Fruit fly (Drosophila melanogaster) Kc167 (cell line): ENCODE measurements around the gene Hsp60B.

Experiments
- Myc ChIP-seq: fragments of >200 bp; optimal IDR thresholded peaks from 2 replicates; lab custom pipeline; 2017; ENCODE audit warnings: missing external identifiers
- Sin3A ChIP-seq: fragments of >200 bp; optimal IDR thresholded peaks from 2 replicates; lab custom pipeline; 2018; ENCODE audit warnings: missing external identifiers
- h ChIP-seq: fragments of >200 bp; optimal IDR thresholded peaks from 3 replicates; lab custom pipeline; 2018; ENCODE audit warnings: missing external identifiers
- insv ChIP-seq: fragments of >200 bp; optimal IDR thresholded peaks from 3 replicates; lab custom pipeline; 2018; ENCODE audit warnings: missing external identifiers
- psq ChIP-seq: fragments of >200 bp; optimal IDR thresholded peaks from 2 replicates; lab custom pipeline; 2017; ENCODE audit warnings: missing external identifiers
- ttk ChIP-seq: sonication (Bioruptor generic); optimal IDR thresholded peaks from 2 replicates; lab custom pipeline; 2017; ENCODE audit warnings: missing external identifiers

Hsp60B gene

DNA sequence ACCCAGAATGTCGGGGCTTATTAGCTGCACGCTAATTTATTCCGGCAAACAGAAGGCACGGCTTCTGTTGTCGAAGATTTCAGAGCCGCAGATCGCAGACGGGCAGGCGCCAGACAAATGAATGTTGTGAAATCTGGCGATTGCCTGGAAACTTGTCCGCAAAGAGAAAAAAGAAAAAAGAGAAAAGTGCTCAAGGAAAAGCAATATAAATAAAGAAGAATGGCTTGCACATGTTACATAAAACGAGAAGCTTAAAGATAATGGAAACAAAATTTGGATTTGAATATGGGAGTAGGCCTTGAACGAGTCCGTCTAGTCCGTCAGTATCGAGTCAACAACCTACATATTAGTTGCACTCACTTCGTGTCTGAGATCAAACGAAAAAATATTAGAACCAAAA is at the start of gene Hsp60B:
Hsp60B (plus strand) TSS at position 301 of the 400 bp plus-strand sequence.
- TF ChIP-seq Sin3A, result no peak
- no peak for TF ChIP-seq h

DNA sequence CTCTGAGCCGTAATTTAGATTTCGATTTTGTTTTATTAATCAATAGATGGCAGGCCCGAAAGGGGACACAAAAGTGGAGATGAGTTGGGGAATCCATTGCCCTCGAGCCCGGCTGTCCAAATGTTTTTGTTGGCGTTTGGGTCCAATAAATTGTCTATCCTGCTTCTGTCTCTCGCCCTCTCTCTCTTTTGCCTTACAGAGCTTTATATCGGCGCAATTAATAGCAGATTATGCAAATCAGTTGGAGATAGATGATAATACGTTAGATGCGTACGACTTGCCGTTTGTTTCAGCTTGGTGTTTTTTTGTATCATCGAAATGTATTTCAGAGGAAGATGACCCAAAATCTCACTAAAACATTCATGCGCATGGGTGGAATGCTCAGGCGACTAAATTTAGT is 48.3 kb upstream of the Hsp60B start:
- no peak for TF ChIP-seq Sin3A
- TF ChIP-seq psq, result no peak
- no peak for TF ChIP-seq h
- no peak for TF ChIP-seq ttk
- TF ChIP-seq Myc (lab: Kevin White, UChicago), result no peak
- no peak for TF ChIP-seq insv (lab: Kevin White, UChicago)

DNA sequence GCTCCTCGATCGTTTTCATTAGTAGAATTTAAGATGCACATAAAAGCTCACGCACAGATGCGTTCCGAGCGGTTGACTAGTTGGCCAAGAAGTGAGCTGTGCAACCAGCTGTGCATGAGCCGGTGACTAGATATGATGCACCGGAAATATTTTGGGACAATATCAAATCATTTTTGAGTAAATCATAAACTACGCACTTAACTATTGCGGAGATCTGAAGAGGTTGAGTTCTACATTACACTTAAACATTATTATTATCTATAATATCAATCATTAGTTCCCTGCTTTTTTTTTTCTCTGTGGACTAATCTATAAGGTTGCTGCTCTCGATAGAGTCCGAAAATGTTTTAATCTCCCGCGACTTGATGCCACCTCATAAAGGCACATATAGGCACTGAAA is 45.1 kb upstream of the Hsp60B start:
- no peak for TF ChIP-seq psq
- no peak for TF ChIP-seq h
- TF ChIP-seq ttk, result no peak
- no peak for TF ChIP-seq Sin3A
- no peak for TF ChIP-seq Myc (lab: Kevin White, UChicago)
- no peak for TF ChIP-seq insv (lab: Kevin White, UChicago)

DNA sequence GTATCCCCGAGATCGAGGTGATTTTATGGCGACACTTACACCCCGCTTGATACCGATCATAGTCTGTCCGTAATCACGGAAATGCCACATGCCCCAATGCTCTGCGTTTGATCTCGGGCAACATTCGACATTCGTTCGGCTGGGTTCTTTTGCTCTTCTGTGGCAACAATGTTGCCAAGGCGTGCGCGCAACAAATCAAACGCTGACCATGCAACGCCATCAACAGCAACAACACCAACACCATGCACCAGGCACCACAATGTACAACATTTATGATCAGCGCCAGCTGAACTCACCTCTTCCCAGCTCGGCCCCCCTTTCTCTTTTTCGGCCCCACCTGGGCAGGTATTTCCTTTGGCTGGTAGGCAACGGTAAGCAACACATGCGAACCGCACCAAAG is 44.1 kb upstream of the Hsp60B start:
- TF ChIP-seq h (no peak), insv (lab: Kevin White, UChicago) (no peak), Sin3A (no peak), psq (no peak), Myc (lab: Kevin White, UChicago) (no peak), ttk (no peak)

DNA sequence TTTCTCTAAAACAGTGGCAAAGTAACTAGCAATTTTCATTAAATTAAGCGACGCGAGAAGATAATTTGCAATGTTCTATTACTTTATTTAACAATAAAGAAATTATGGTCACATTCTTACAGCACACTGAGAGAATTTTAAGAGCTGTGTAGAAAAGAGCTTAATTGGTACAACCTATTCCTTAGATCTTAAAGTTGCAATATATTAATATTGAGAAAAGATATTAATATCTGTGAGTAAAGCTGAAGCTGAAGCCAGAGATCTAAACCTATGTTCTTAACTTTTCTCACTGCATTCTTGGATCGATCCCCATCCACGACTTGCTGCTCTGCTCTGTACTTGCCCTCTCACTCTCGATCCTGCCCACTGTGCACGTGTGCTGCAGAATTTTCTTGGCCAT is 43.4 kb upstream of the Hsp60B start:
- TF ChIP-seq Myc (lab: Kevin White, UChicago) (no peak), ttk (no peak), insv (lab: Kevin White, UChicago) (no peak), h (no peak), psq (no peak), Sin3A (no peak)

DNA sequence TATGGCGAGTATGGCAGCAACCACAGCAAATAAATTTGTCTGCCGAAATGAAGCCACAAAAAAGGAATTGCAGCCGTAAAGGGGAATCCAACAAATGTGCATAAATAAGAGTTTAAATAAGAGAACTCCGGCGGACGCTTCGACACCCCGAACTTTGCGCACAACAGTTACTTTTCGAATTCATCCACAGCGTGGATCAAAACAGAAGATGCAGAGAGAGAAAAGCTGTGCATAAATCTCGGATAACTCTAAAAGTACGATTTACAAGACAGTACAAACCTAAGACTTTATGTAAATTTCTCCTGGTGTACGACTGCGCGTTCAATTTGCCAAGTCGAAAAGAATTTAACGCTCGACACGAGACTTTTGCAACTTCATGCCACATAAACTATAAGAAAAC is 31.7 kb upstream of the Hsp60B start:
- no peak for TF ChIP-seq Myc (lab: Kevin White, UChicago)
- TF ChIP-seq psq, result no peak
- TF ChIP-seq h, result no peak
- no peak for TF ChIP-seq insv (lab: Kevin White, UChicago)
- TF ChIP-seq ttk, result no peak
- TF ChIP-seq Sin3A, result no peak

DNA sequence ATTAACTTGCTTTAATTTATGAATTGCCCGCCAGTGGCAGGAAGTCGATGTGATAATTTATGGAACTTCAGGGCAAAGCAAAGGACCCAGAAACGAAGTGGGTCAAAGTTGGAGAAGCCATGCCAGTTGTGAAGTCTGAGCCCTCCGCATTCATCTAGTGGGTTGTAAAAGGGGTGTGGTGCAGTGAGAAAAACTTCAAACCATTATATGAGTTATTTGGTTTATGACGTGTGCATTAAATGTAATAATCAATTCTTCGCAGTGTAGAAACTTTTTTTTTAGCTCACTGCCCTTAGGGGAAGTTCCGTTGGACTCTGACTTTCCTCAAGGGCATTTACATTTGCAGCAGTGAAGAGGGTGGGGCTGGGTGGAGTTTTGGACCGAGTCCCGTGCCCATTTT is 30.6 kb upstream of the Hsp60B start:
- TF ChIP-seq h (no peak), Myc (lab: Kevin White, UChicago) (no peak), psq (no peak), insv (lab: Kevin White, UChicago) (no peak), Sin3A (no peak), ttk (no peak)

DNA sequence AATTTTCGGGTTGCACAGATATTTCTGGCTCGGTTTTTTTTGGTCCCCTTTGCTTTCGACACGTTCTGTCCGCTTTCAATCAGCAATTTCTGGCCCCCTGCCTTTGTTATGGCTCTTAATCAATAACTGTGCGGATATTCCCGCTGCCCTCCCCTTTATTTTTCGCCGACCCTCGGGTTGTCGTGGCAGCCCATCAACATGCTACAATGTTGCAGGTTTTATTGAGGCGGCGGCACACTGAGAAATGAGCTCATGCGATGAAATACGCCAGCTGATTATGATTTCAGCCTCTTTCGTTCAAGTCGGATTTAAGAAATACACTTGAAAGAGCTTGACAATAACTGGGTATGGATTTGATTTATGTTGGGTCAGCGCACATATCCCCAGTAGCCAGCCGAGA is 30.1 kb upstream of the Hsp60B start:
- TF ChIP-seq Sin3A (no peak), ttk (no peak), Myc (lab: Kevin White, UChicago) (no peak), insv (lab: Kevin White, UChicago) (no peak), psq (no peak), h (no peak)

DNA sequence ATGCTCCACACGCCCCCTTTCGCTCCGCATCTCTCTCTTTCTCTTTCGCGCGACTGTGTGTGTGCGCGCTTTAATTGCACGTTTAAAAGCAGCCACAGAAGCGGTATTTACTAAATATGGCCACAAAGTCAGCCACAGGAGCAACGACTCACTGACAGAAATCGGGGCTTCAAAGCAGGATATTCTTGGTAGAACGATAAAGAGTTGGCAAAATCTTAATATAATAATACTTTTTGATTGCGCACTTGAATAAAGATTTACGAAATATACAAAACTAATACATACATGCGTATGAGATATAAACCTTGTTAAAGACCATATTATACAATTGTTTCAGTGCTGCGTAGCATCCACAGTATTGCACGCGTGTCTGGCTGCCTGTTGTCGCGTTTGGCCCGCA is 27.4 kb upstream of the Hsp60B start:
- TF ChIP-seq insv (lab: Kevin White, UChicago) (no peak), h (no peak), psq (no peak), Sin3A (no peak), ttk (no peak), Myc (lab: Kevin White, UChicago) (no peak)

DNA sequence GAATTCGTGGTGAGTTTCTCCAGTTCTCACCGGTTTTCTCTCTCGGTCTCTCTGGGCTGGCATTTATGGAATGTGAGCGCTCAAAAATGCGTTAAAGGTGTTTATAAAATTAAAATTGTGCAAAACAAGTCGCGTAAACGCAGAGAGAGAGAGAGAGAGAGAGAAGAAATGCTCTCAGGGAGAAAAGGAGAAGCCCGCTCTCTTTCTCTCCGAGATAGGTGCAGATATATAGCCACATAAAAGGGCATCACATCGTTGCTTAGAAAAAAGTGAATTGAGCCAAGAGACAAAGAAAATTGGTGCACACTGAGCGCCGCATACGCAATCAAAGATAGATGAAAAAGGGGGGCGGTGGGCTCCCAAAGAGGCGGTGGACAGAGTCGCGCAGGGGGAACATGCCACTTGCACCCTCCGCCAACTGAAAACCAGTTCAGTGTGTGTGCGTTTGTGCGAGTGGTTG is 26.3 kb upstream of the Hsp60B start:
- TF ChIP-seq Sin3A, result no peak
- no peak for TF ChIP-seq Myc (lab: Kevin White, UChicago)
- TF ChIP-seq psq, result no peak
- no peak for TF ChIP-seq ttk
- TF ChIP-seq insv (lab: Kevin White, UChicago), result no peak
- TF ChIP-seq h, result no peak

DNA sequence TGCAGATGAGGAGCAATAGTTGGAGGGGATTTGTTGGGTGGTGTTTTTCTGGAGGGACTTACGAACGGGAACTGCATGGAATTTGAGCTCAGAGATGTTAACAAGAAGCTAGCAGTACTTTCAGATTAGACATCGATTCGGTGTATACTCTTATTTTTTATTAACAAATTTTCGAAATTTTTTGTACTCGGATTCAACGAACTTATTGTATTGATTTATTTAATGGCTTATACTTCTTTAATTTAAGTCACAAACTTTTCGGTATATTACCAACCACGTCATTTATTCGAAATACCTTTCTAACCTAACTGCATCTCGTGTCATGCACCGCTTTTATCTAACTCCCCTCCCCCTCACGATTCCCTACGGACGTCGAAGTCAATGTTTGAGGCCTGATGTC is 22.9 kb upstream of the Hsp60B start:
- TF ChIP-seq h (no peak), Sin3A (no peak), psq (no peak), ttk (no peak)

DNA sequence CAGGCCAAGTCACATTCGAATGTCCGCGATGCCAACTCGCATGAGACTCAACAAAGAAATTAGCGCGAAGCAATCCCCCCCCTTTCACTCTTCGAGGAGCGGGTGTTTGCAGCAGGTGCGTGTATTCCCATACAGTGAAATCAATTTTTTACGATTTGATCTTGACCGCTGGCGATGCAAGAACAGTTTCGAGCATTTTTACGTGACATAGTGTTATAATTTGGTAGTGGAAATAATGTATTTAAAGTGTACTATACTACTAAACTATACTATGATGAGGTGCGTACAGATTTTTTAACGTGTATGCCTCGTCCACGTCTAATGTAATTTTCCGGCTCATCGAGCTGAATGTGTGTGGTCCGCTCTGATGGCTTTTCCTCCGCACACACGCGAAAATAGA is 15.9 kb upstream of the Hsp60B start:
- no peak for TF ChIP-seq insv (lab: Kevin White, UChicago)
- TF ChIP-seq h, result no peak
- TF ChIP-seq psq, result no peak
- no peak for TF ChIP-seq Sin3A
- TF ChIP-seq ttk, result no peak
- TF ChIP-seq Myc (lab: Kevin White, UChicago), result no peak

DNA sequence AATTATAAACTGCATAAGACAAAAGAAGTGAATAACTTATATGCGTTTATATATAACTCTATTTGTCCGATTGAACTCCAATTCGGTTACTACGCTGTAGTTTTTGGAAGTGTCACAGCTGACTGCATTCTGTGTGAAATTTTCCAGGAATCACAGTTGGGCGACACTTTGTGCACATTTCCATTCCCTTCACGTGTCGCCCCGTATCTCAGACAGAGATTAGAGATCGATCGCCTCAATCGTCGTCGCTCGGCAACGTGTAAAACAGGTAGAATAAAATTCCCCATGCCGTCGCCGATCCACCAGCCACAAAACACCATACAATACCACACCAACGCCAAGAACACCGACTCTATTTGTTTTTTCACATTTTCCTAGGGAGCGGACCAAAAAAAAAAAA is 14.9 kb upstream of the Hsp60B start:
- TF ChIP-seq h (no peak), Myc (lab: Kevin White, UChicago) (no peak)

DNA sequence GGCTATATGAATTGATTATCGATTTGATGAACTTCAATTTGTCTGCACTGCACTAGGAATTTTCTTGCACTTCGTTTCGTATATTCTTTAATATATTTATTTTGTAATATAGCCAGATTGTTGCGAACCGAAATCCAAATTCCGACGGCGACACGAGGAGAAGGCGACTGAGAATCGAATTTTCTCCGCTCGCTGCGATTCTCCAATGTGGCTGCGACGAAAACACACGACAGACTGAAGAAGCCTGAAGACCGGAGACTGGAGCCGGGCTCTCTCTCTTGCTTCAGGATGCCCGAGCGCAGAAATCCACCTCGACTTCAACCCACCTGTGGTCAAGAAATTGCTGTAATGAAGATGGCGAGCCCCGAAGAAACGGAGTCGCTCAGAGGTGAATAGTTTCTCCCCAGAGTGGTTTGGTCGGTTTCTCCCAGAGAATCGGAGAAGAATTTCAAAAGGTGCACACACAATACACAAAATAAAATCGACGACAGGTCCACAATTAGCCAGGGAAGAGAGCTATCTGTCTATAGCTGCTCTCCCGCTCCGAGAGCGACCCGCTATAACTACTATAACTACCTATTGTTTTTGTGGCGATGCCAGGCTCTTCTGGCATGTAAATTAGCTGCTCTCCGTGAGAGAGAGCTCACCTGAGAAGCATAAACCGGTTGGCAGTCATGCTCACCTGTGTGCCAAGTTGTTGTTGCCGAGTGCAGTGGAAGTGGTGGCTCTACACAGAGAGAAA is 13.2 kb upstream of the Hsp60B start, which contains the start of gene ds:
ds (minus strand) TSS at position 237 of the 742 bp plus-strand sequence.
- no peak for TF ChIP-seq Sin3A
- no peak for TF ChIP-seq ttk
- no peak for TF ChIP-seq psq
- no peak for TF ChIP-seq h
- TF ChIP-seq Myc (lab: Kevin White, UChicago), result no peak
- TF ChIP-seq insv (lab: Kevin White, UChicago), result no peak
